Fruit fly (Drosophila melanogaster) ovary, adult (tissue): Measurements from ENCODE around the gene CG32772.

Experiments
- CG17801 ChIP-seq: fragments of 200-800 bp; optimal IDR thresholded peaks from 2 replicates; lab custom pipeline; 2019; ENCODE audit warnings: missing biosample characterization, mild to moderate bottlenecking, missing genetic modification characterization, moderate library complexity; ENCODE audit not compliant: partially characterized antibody

Gene CG32772

dm6 chrX:4908926-4909432, at the start of gene CG32772:
TSS of gene CG32772 (plus strand) at chrX:4909102.
- TF ChIP-seq CG17801 = peak; percentile 98

- TF ChIP-seq CG17801 = no peak
Observed at dm6 chrX:4860266-4860665, 48.6 kb upstream of the CG32772 start.

dm6 chrX:4875370-4875769, 33.5 kb upstream of the CG32772 start, which contains the start of gene boil:
TSS of gene boil (plus strand) at chrX:4875670.
- no peak for TF ChIP-seq CG17801

DNA sequence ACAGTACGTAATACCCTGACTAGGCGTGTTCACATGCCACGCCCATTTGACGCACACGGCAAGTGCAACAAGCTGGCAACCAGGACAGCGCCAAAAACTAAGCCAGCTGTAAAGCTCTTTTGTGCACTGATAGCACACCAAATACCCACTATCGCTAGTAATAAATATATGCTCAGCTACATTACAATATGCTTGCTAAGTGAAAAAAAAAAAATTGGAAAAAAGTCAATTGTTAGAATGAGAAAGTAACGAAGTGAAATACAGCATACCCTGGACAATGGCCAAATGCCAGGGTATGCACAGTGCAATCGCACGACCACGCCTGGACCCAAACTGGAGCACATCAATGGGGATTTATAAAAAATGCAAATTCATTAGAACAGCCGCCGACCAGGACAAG, 23.0 kb upstream of the CG32772 start:
- TF ChIP-seq CG17801 = no peak

- TF ChIP-seq CG17801 = no peak
Observed at dm6 chrX:4894596-4894995, 14.3 kb upstream of the CG32772 start.

dm6 chrX:4896892-4897291, 12.0 kb upstream of the CG32772 start:
- no peak for TF ChIP-seq CG17801

DNA sequence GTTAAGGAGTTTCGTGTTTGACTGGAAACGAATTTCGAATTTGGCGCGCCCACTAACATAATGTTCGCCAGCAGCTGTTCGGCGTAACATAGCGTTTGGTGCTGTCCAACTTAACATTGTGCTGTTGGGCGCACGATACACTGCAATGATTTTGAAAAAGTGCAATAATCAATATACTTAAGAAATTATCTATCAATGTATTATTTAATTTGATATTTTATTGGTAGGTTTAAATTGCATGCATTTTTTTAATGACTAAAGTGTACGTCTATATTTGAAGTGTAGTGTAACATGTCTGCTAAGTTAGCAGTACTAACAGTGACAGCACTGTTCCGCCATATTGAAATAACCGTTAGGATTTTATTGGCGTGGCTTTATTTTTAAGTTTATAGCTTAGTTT, 2.3 kb upstream of the CG32772 start, which contains the start of gene CG6927:
Gene CG6927, plus strand, starts transcription at position 328 of the 400 bp plus-strand sequence.
- TF ChIP-seq CG17801 = peak; percentile 68

DNA sequence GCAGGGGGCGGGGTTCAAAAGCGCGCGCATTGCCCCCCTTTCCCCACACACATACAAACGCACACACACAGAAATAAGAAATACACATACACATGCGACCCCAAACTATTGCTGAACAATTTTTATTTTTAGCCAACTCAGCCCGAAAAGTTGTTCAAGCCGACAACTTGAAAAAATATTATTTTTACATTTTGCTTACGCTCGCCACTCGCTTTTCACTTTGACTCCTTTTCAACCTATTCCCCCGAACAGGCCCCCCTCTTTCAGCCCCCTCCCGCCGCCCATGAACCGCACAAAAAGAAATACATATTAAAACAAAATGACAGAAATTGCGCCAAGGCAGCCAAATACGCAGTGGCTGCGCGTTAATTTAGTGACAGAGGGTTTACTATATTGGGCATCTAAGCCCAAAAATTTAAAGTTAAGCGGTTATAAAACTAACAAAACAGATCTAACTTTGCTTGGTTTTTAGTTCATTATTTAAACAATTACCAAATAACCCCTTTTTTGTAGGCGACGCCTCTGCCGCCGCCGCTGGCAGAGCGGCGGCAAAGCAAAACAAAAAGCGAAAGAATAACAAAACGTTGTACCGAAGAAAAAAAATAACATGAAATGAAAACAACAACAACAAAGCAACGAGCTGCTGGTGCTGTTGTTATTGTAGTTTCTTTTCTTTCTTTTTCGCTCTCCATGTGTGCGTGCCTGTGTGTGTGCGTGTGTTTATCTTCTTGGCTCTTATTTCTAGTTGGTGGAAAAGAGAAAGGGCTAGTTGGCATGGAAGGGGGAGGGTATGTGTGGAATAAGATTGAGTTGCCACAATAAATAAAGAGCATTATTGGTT, 1.3 kb downstream of the CG32772 start:
- peak; percentile 100 for TF ChIP-seq CG17801

dm6 chrX:4911060-4911459, 2.2 kb downstream of the CG32772 start:
- TF ChIP-seq CG17801 = no peak

dm6 chrX:4911765-4912245, 2.9 kb downstream of the CG32772 start:
- peak; percentile 88 for TF ChIP-seq CG17801

dm6 chrX:4912370-4912769, 3.5 kb downstream of the CG32772 start:
- no peak for TF ChIP-seq CG17801

dm6 chrX:4918228-4919022, 9.5 kb downstream of the CG32772 start, which contains the start of the genes CG4041 and Hgsnat:
TSS of gene CG4041 (minus strand) at chrX:4918447.
TSS of gene Hgsnat (plus strand) at chrX:4918730.
- peak; percentile 4 for TF ChIP-seq CG17801

- peak; percentile 76 for TF ChIP-seq CG17801
Observed at dm6 chrX:4919040-4919881, 10.4 kb downstream of the CG32772 start.

- TF ChIP-seq CG17801 = no peak
Observed at dm6 chrX:4930100-4931010, 21.5 kb downstream of the CG32772 start.

dm6 chrX:4931048-4931447, 22.1 kb downstream of the CG32772 start:
- peak; percentile 43 for TF ChIP-seq CG17801
